Worm (Caenorhabditis elegans) whole organism, L1 larva: Measurements from ENCODE around the gene K10D11.5.

Source experiments
- alr-1 ChIP-seq: fragments of 200-800 bp; sonication (Bioruptor generic); optimal IDR thresholded peaks from 2 replicates; lab custom pipeline; 2018; ENCODE audit warnings: borderline replicate concordance, mild to moderate bottlenecking, missing genetic modification characterization, missing compliant biosample characterization
- aly-2 ChIP-seq: fragments of 150-350 bp; optimal IDR thresholded peaks from 2 replicates; lab custom pipeline; 2014; ENCODE audit warnings: missing biosample characterization, missing genetic modification characterization
- ama-1 ChIP-seq: fragments of 150-350 bp; optimal IDR thresholded peaks from 2 replicates; lab custom pipeline; 2014
- blmp-1 ChIP-seq: fragments of 150-350 bp; optimal IDR thresholded peaks from 2 replicates; lab custom pipeline; 2014; ENCODE audit warnings: missing biosample characterization, missing genetic modification characterization
- ceh-82 ChIP-seq, 3 experiments: fragments of 150-350 bp in 1 of 3; sonication (generic microtip) in 2 of 3; optimal IDR thresholded peaks; 2 replicates each; lab custom pipeline; 2014 to 2017; ENCODE audit warnings: missing biosample characterization in 3 of 3, missing genetic modification characterization in 3 of 3
- ces-1 ChIP-seq: fragments of 150-350 bp; optimal IDR thresholded peaks from 2 replicates; lab custom pipeline; 2014; ENCODE audit warnings: missing biosample characterization, missing genetic modification reagents, missing genetic modification characterization
- dpl-1 ChIP-seq, 3 experiments: fragments of 150-350 bp in 2 of 3; sonication (generic microtip) in 1 of 3; optimal IDR thresholded peaks; 2 replicates each; lab custom pipeline; 2014 to 2017; ENCODE audit warnings: missing biosample characterization in 3 of 3, missing genetic modification characterization in 3 of 3, missing genetic modification reagents in 3 of 3
- dsc-1 ChIP-seq: sonication (generic microtip); optimal IDR thresholded peaks from 2 replicates; lab custom pipeline; 2016; ENCODE audit warnings: mild to moderate bottlenecking, missing genetic modification characterization, missing compliant biosample characterization
- efl-1 ChIP-seq, 4 experiments: fragments of 150-350 bp; optimal IDR thresholded peaks in 3 of 4; peaks in 1 of 4; 1 replicate in 1 of 4; 2 replicates in 3 of 4; lab custom pipeline; 2014; ENCODE audit warnings: missing biosample characterization in 2 of 4, missing genetic modification characterization in 2 of 4, missing genetic modification reagents in 2 of 4
- elt-2 ChIP-seq: sonication (generic microtip); optimal IDR thresholded peaks from 2 replicates; lab custom pipeline; 2016; ENCODE audit warnings: missing genetic modification characterization, mild to moderate bottlenecking, inconsistent platforms, missing compliant biosample characterization, missing genetic modification reagents
- elt-3 ChIP-seq, 6 experiments: fragments of 150-350 bp in 1 of 6; sonication (generic microtip); optimal IDR thresholded peaks; 2 replicates each; lab custom pipeline; 2017 to 2018; ENCODE audit warnings: missing biosample characterization in 6 of 6, missing genetic modification characterization in 6 of 6, inconsistent platforms in 1 of 6
- fkh-4 ChIP-seq: sonication (generic microtip); optimal IDR thresholded peaks from 2 replicates; lab custom pipeline; 2016; ENCODE audit warnings: missing compliant biosample characterization, missing genetic modification characterization, borderline replicate concordance
- fos-1 ChIP-seq: fragments of 150-350 bp; optimal IDR thresholded peaks from 2 replicates; lab custom pipeline; 2014; ENCODE audit warnings: missing biosample characterization, missing genetic modification characterization
- grh-1 ChIP-seq: fragments of 200-800 bp; sonication (Bioruptor generic); IDR thresholded peaks from 2 replicates; pipeline ENCODE4 v1.3.6; 2022; ENCODE audit warnings: missing genetic modification reagents, missing genetic modification characterization, missing compliant biosample characterization
- hpl-2 ChIP-seq: fragments of 150-350 bp; optimal IDR thresholded peaks from 2 replicates; lab custom pipeline; 2014; ENCODE audit warnings: missing biosample characterization, missing genetic modification reagents, missing genetic modification characterization
- irx-1 ChIP-seq: sonication (generic microtip); optimal IDR thresholded peaks from 2 replicates; lab custom pipeline; 2016; ENCODE audit warnings: missing genetic modification characterization, missing compliant biosample characterization
- lin-13 ChIP-seq: fragments of 150-350 bp; optimal IDR thresholded peaks from 2 replicates; lab custom pipeline; 2014; ENCODE audit warnings: missing biosample characterization, missing genetic modification reagents, missing genetic modification characterization
- lin-14 ChIP-seq: fragments of 200-800 bp; sonication (Bioruptor generic); optimal IDR thresholded peaks from 2 replicates; lab custom pipeline; 2018; ENCODE audit warnings: mild to moderate bottlenecking, missing genetic modification characterization, moderate library complexity, missing compliant biosample characterization
- lin-35 ChIP-seq, 2 experiments: fragments of 150-350 bp; optimal IDR thresholded peaks; 2 replicates each; lab custom pipeline; 2014; ENCODE audit warnings: missing biosample characterization in 2 of 2, missing genetic modification characterization in 2 of 2, missing genetic modification reagents in 2 of 2
- lin-39 ChIP-seq: fragments of 150-350 bp; optimal IDR thresholded peaks from 2 replicates; lab custom pipeline; 2014; ENCODE audit warnings: missing biosample characterization, missing genetic modification reagents, missing genetic modification characterization
- lir-3 ChIP-seq: sonication (generic microtip); optimal IDR thresholded peaks from 2 replicates; lab custom pipeline; 2016; ENCODE audit warnings: mild to moderate bottlenecking, missing genetic modification characterization, moderate library complexity, missing compliant biosample characterization; ENCODE audit not compliant: poor library complexity
- lsy-2 ChIP-seq, 2 experiments: fragments of 150-350 bp; optimal IDR thresholded peaks; 2 replicates each; lab custom pipeline; 2014; ENCODE audit warnings: missing biosample characterization in 2 of 2, missing genetic modification characterization in 2 of 2
- mab-9 ChIP-seq: fragments of 200-800 bp; sonication (Bioruptor generic); IDR thresholded peaks from 2 replicates; pipeline ENCODE4 v1.3.6; 2022; ENCODE audit warnings: missing genetic modification reagents, missing genetic modification characterization, missing compliant biosample characterization
- mdl-1 ChIP-seq, 2 experiments: fragments of 150-350 bp; optimal IDR thresholded peaks; 2 replicates each; lab custom pipeline; 2014 to 2017; ENCODE audit warnings: missing biosample characterization in 2 of 2, missing genetic modification characterization in 2 of 2, inconsistent platforms in 1 of 2
- nhr-11 ChIP-seq: fragments of 150-350 bp; optimal IDR thresholded peaks from 2 replicates; lab custom pipeline; 2014; ENCODE audit warnings: missing biosample characterization, missing genetic modification characterization
- nhr-12 ChIP-seq: sonication (generic microtip); optimal IDR thresholded peaks from 2 replicates; lab custom pipeline; 2017; ENCODE audit warnings: missing biosample characterization, missing genetic modification characterization
- nhr-20 ChIP-seq: sonication (generic microtip); optimal IDR thresholded peaks from 2 replicates; lab custom pipeline; 2016; ENCODE audit warnings: mild to moderate bottlenecking, missing genetic modification characterization, missing compliant biosample characterization
- nhr-76 ChIP-seq: sonication (generic microtip); optimal IDR thresholded peaks from 2 replicates; lab custom pipeline; 2017; ENCODE audit warnings: missing biosample characterization, missing genetic modification characterization
- nhr-84 ChIP-seq: sonication (generic microtip); optimal IDR thresholded peaks from 2 replicates; lab custom pipeline; 2017; ENCODE audit warnings: missing biosample characterization, missing genetic modification characterization
- nhr-85 ChIP-seq: sonication (generic microtip); peaks from one replicate; lab custom pipeline; 2016; ENCODE audit warnings: missing genetic modification characterization, inconsistent platforms, missing compliant biosample characterization
- nhr-90 ChIP-seq: sonication (generic microtip); optimal IDR thresholded peaks from 2 replicates; lab custom pipeline; 2016; ENCODE audit warnings: mild to moderate bottlenecking, missing genetic modification characterization, missing compliant biosample characterization; ENCODE audit not compliant: poor library complexity
- rnt-1 ChIP-seq: sonication (generic microtip); optimal IDR thresholded peaks from 2 replicates; lab custom pipeline; 2016; ENCODE audit warnings: mild to moderate bottlenecking, missing genetic modification characterization, moderate library complexity, missing compliant biosample characterization
- snu-23 ChIP-seq: sonication (generic microtip); optimal IDR thresholded peaks from 2 replicates; lab custom pipeline; 2016; ENCODE audit warnings: missing genetic modification characterization, missing compliant biosample characterization
- sptf-1 ChIP-seq: fragments of 150-350 bp; optimal IDR thresholded peaks from 2 replicates; lab custom pipeline; 2014; ENCODE audit warnings: missing biosample characterization, missing genetic modification characterization
- unc-62 ChIP-seq: fragments of 150-350 bp; optimal IDR thresholded peaks from 2 replicates; lab custom pipeline; 2014; ENCODE audit warnings: missing biosample characterization, missing genetic modification reagents, missing genetic modification characterization
- unc-86 ChIP-seq: sonication (generic microtip); optimal IDR thresholded peaks from 2 replicates; lab custom pipeline; 2016; ENCODE audit warnings: missing genetic modification characterization, missing compliant biosample characterization
- unc-98 ChIP-seq: fragments of 200-800 bp; sonication (Bioruptor generic); IDR thresholded peaks from 2 replicates; pipeline ENCODE4 v1.3.6; 2022; ENCODE audit warnings: missing genetic modification characterization, missing compliant biosample characterization
- vab-15 ChIP-seq: sonication (generic microtip); optimal IDR thresholded peaks from 2 replicates; lab custom pipeline; 2017; ENCODE audit warnings: missing genotype, mild to moderate bottlenecking, missing genetic modification characterization, missing compliant biosample characterization
- xbp-1 ChIP-seq: sonication (generic microtip); optimal IDR thresholded peaks from 2 replicates; lab custom pipeline; 2016; ENCODE audit warnings: missing genetic modification characterization, missing compliant biosample characterization
- ztf-4 ChIP-seq: fragments of 150-350 bp; optimal IDR thresholded peaks from 2 replicates; lab custom pipeline; 2014; ENCODE audit warnings: missing biosample characterization, missing genetic modification characterization

The K10D11.5 gene

ce11 chrIV:13013231-13013630, 21.6 kb upstream of the K10D11.5 start (continued):
- TF ChIP-seq mdl-1 (tag; optimal IDR thresholded peaks at IDR 0.05; lab: Kevin White, UChicago) (peak in 1 of 2 experiments; percentile 17), ztf-4 (tag; lab: Kevin White, UChicago) (no peak), unc-98 (GFP tag; lab: Robert Waterston, UW) (no peak), efl-1 (optimal IDR thresholded peaks at IDR 0.05; lab: Kevin White, UChicago) (no peak), efl-1 (GFP tag; optimal IDR thresholded peaks at IDR 0.05 in 1 of 2; lab: Kevin White, UChicago) (peak in 1 of 2 experiments; percentile 35), blmp-1 (tag; lab: Kevin White, UChicago) (peak; percentile 99), lir-3 (tag; lab: Kevin White, UChicago) (no peak), alr-1 (no peak), nhr-20 (tag; lab: Kevin White, UChicago) (peak; percentile 17), snu-23 (peak; percentile 36), fos-1 (tag; lab: Kevin White, UChicago) (no peak), hpl-2 (no peak), nhr-12 (tag; lab: Kevin White, UChicago) (no peak), rnt-1 (peak; percentile 17), lsy-2 (tag; optimal IDR thresholded peaks at IDR 0.05; lab: Kevin White, UChicago) (peak in 1 of 2 experiments; percentile 10)

- TF ChIP-seq vab-15: no peak
- no peak for TF ChIP-seq lin-14 (GFP tag; lab: Kevin White, UChicago)
- no peak for TF ChIP-seq unc-62
- no peak for TF ChIP-seq nhr-90
- TF ChIP-seq dsc-1 (tag; lab: Kevin White, UChicago): peak; percentile 81
- TF ChIP-seq aly-2: no peak
- peak; percentile 22 for TF ChIP-seq nhr-85 (tag; lab: Kevin White, UChicago)
- TF ChIP-seq fkh-4: peak; percentile 65
- no peak for TF ChIP-seq elt-2 (tag; lab: Kevin White, UChicago)
- TF ChIP-seq ces-1 (GFP tag; lab: Kevin White, UChicago): no peak
Observed at ce11 chrIV:13009507-13009906, 17.9 kb upstream of the K10D11.5 start.

- TF ChIP-seq elt-2 (tag; lab: Kevin White, UChicago) (peak; percentile 89), lin-14 (GFP tag; lab: Kevin White, UChicago) (peak; percentile 13), dpl-1 (GFP tag; optimal IDR thresholded peaks at IDR 0.05; lab: Kevin White, UChicago) (no peak), unc-62 (no peak), irx-1 (tag; lab: Kevin White, UChicago) (no peak), mdl-1 (tag; optimal IDR thresholded peaks at IDR 0.05; lab: Kevin White, UChicago) (no peak), efl-1 (optimal IDR thresholded peaks at IDR 0.05; lab: Kevin White, UChicago) (no peak), efl-1 (GFP tag; optimal IDR thresholded peaks at IDR 0.05 in 1 of 2; lab: Kevin White, UChicago) (peak in 1 of 2 experiments; percentile 86)
Observed at ce11 chrIV:13008405-13009208, 17.0 kb upstream of the K10D11.5 start, which contains the start of gene mbk-2. Gene mbk-2 (plus strand): TSS chrIV:13009158.

ce11 chrIV:12999087-12999486, 7.4 kb upstream of the K10D11.5 start:
- TF ChIP-seq lin-13 (GFP tag; lab: Kevin White, UChicago) (no peak), unc-86 (tag; lab: Kevin White, UChicago) (no peak), blmp-1 (tag; lab: Kevin White, UChicago) (peak; percentile 60), nhr-11 (no peak)
- TF ChIP-seq, all 84 proteins: peak for 1

ce11 chrIV:12997560-12997959, 5.9 kb upstream of the K10D11.5 start:
- TF ChIP-seq nhr-85 (tag; lab: Kevin White, UChicago): peak; percentile 85
- peak; percentile 77 for TF ChIP-seq blmp-1 (tag; lab: Kevin White, UChicago)
- no peak for TF ChIP-seq ceh-82 (tag; optimal IDR thresholded peaks at IDR 0.05; lab: Kevin White, UChicago)
- no peak for TF ChIP-seq nhr-76 (tag; lab: Kevin White, UChicago)
- no peak for TF ChIP-seq unc-86 (tag; lab: Kevin White, UChicago)
- no peak for TF ChIP-seq unc-98 (GFP tag; lab: Robert Waterston, UW)
- TF ChIP-seq xbp-1: no peak
- TF ChIP-seq dsc-1 (tag; lab: Kevin White, UChicago): no peak
- no peak for TF ChIP-seq aly-2
- TF ChIP-seq nhr-84 (tag; lab: Kevin White, UChicago): no peak
- TF ChIP-seq dpl-1 (GFP tag; optimal IDR thresholded peaks at IDR 0.05; lab: Kevin White, UChicago): no peak
- TF ChIP-seq lin-35 (GFP tag; optimal IDR thresholded peaks at IDR 0.05; lab: Kevin White, UChicago): peak in 1 of 2 experiments; percentile 13
- TF ChIP-seq snu-23: peak; percentile 42
- TF ChIP-seq grh-1 (GFP tag; lab: Robert Waterston, UW): peak; percentile 55
- peak in 2 of 6 experiments; percentile 27 to 72 for TF ChIP-seq elt-3 (tag; optimal IDR thresholded peaks at IDR 0.05; lab: Kevin White, UChicago)
- TF ChIP-seq efl-1 (optimal IDR thresholded peaks at IDR 0.05; lab: Kevin White, UChicago): no peak
- TF ChIP-seq efl-1 (GFP tag; optimal IDR thresholded peaks at IDR 0.05 in 1 of 2; lab: Kevin White, UChicago): no peak
- peak; percentile 29 for TF ChIP-seq lin-14 (GFP tag; lab: Kevin White, UChicago)
- no peak for TF ChIP-seq mab-9 (GFP tag; lab: Robert Waterston, UW)
- TF ChIP-seq nhr-12 (tag; lab: Kevin White, UChicago): no peak
- no peak for TF ChIP-seq ama-1 (lab: Kevin White, UChicago)
- TF ChIP-seq sptf-1 (tag; lab: Kevin White, UChicago): no peak
- TF ChIP-seq vab-15: no peak
- TF ChIP-seq lin-39 (tag; lab: Kevin White, UChicago): no peak
